Worm (Caenorhabditis elegans) whole organism, L1 larva: Measurements from ENCODE around the gene F59B10.2.

Experiments
- C16A3.4 ChIP-seq: fragments of 150-350 bp; optimal IDR thresholded peaks from 2 replicates; lab custom pipeline; 2014; ENCODE audit warnings: missing biosample characterization, missing genetic modification characterization
- C34B4.2 ChIP-seq: sonication (generic microtip); optimal IDR thresholded peaks from 2 replicates; lab custom pipeline; 2017; ENCODE audit warnings: mild to moderate bottlenecking, missing genetic modification characterization, missing compliant biosample characterization
- Y116A8C.19 ChIP-seq: sonication (generic microtip); optimal IDR thresholded peaks from 2 replicates; lab custom pipeline; 2016; ENCODE audit warnings: missing compliant biosample characterization, missing genetic modification characterization, borderline replicate concordance
- aha-1 ChIP-seq: fragments of 150-350 bp; optimal IDR thresholded peaks from 2 replicates; lab custom pipeline; 2014; ENCODE audit warnings: missing biosample characterization, missing genetic modification characterization
- ama-1 ChIP-seq: fragments of 150-350 bp; optimal IDR thresholded peaks from 2 replicates; lab custom pipeline; 2014
- ceh-8 ChIP-seq: fragments of 200-800 bp; sonication (Bioruptor generic); optimal IDR thresholded peaks from 2 replicates; lab custom pipeline; 2018; ENCODE audit warnings: mild to moderate bottlenecking, missing genetic modification characterization, moderate library complexity, missing compliant biosample characterization
- ceh-90 ChIP-seq: sonication (generic microtip); optimal IDR thresholded peaks from 2 replicates; lab custom pipeline; 2016; ENCODE audit warnings: missing genetic modification characterization, missing compliant biosample characterization
- ces-1 ChIP-seq: fragments of 150-350 bp; optimal IDR thresholded peaks from 2 replicates; lab custom pipeline; 2014; ENCODE audit warnings: missing biosample characterization, missing genetic modification reagents, missing genetic modification characterization
- dsc-1 ChIP-seq: sonication (generic microtip); optimal IDR thresholded peaks from 2 replicates; lab custom pipeline; 2016; ENCODE audit warnings: mild to moderate bottlenecking, missing genetic modification characterization, missing compliant biosample characterization
- efl-1 ChIP-seq, 4 experiments: fragments of 150-350 bp; optimal IDR thresholded peaks in 3 of 4; peaks in 1 of 4; 1 replicate in 1 of 4; 2 replicates in 3 of 4; lab custom pipeline; 2014; ENCODE audit warnings: missing biosample characterization in 2 of 4, missing genetic modification characterization in 2 of 4, missing genetic modification reagents in 2 of 4
- efl-3 ChIP-seq: fragments of 200-800 bp; sonication (Bioruptor generic); optimal IDR thresholded peaks from 2 replicates; lab custom pipeline; 2018; ENCODE audit warnings: mild to moderate bottlenecking, missing genetic modification characterization, missing compliant biosample characterization
- egl-13 ChIP-seq: sonication (generic microtip); optimal IDR thresholded peaks from 2 replicates; lab custom pipeline; 2016; ENCODE audit warnings: missing genotype, missing genetic modification reagents, missing genetic modification characterization, missing compliant biosample characterization
- elt-3 ChIP-seq, 6 experiments: fragments of 150-350 bp in 1 of 6; sonication (generic microtip); optimal IDR thresholded peaks; 2 replicates each; lab custom pipeline; 2017 to 2018; ENCODE audit warnings: missing biosample characterization in 6 of 6, missing genetic modification characterization in 6 of 6, inconsistent platforms in 1 of 6
- ets-5 ChIP-seq: fragments of 200-800 bp; sonication (Bioruptor generic); IDR thresholded peaks from 2 replicates; pipeline ENCODE4 v1.3.6; 2022; ENCODE audit warnings: missing genetic modification characterization, missing compliant biosample characterization
- fkh-10 ChIP-seq: sonication (generic microtip); optimal IDR thresholded peaks from 2 replicates; lab custom pipeline; 2017; ENCODE audit warnings: missing biosample characterization, missing genetic modification reagents, missing genetic modification characterization
- fkh-4 ChIP-seq: sonication (generic microtip); optimal IDR thresholded peaks from 2 replicates; lab custom pipeline; 2016; ENCODE audit warnings: missing compliant biosample characterization, missing genetic modification characterization, borderline replicate concordance
- fkh-8 ChIP-seq: sonication (generic microtip); optimal IDR thresholded peaks from 2 replicates; lab custom pipeline; 2016; ENCODE audit warnings: mild to moderate bottlenecking, missing genetic modification characterization, missing compliant biosample characterization
- fos-1 ChIP-seq: fragments of 150-350 bp; optimal IDR thresholded peaks from 2 replicates; lab custom pipeline; 2014; ENCODE audit warnings: missing biosample characterization, missing genetic modification characterization
- hlh-4 ChIP-seq: sonication (generic microtip); optimal IDR thresholded peaks from 2 replicates; lab custom pipeline; 2016; ENCODE audit warnings: mild to moderate bottlenecking, missing genetic modification characterization, missing compliant biosample characterization
- isw-1 ChIP-seq: fragments of 200-800 bp; sonication (Bioruptor generic); IDR thresholded peaks from 2 replicates; pipeline ENCODE4 v1.3.6; 2022; ENCODE audit warnings: missing genetic modification characterization, missing compliant biosample characterization
- jun-1 ChIP-seq: fragments of 150-350 bp; optimal IDR thresholded peaks from 2 replicates; lab custom pipeline; 2014; ENCODE audit warnings: missing biosample characterization, missing genetic modification reagents, missing genetic modification characterization
- lin-13 ChIP-seq: fragments of 150-350 bp; optimal IDR thresholded peaks from 2 replicates; lab custom pipeline; 2014; ENCODE audit warnings: missing biosample characterization, missing genetic modification reagents, missing genetic modification characterization
- lin-14 ChIP-seq: fragments of 200-800 bp; sonication (Bioruptor generic); optimal IDR thresholded peaks from 2 replicates; lab custom pipeline; 2018; ENCODE audit warnings: mild to moderate bottlenecking, missing genetic modification characterization, moderate library complexity, missing compliant biosample characterization
- lin-15B ChIP-seq: fragments of 150-350 bp; sonication (generic microtip); optimal IDR thresholded peaks from 3 replicates; lab custom pipeline; 2014; ENCODE audit warnings: missing biosample characterization, missing genetic modification characterization
- lin-35 ChIP-seq, 2 experiments: fragments of 150-350 bp; optimal IDR thresholded peaks; 2 replicates each; lab custom pipeline; 2014; ENCODE audit warnings: missing biosample characterization in 2 of 2, missing genetic modification characterization in 2 of 2, missing genetic modification reagents in 2 of 2
- lir-3 ChIP-seq: sonication (generic microtip); optimal IDR thresholded peaks from 2 replicates; lab custom pipeline; 2016; ENCODE audit warnings: mild to moderate bottlenecking, missing genetic modification characterization, moderate library complexity, missing compliant biosample characterization; ENCODE audit not compliant: poor library complexity
- lsy-2 ChIP-seq, 2 experiments: fragments of 150-350 bp; optimal IDR thresholded peaks; 2 replicates each; lab custom pipeline; 2014; ENCODE audit warnings: missing biosample characterization in 2 of 2, missing genetic modification characterization in 2 of 2
- mdl-1 ChIP-seq, 2 experiments: fragments of 150-350 bp; optimal IDR thresholded peaks; 2 replicates each; lab custom pipeline; 2014 to 2017; ENCODE audit warnings: missing biosample characterization in 2 of 2, missing genetic modification characterization in 2 of 2, inconsistent platforms in 1 of 2
- mef-2 ChIP-seq: fragments of 150-350 bp; optimal IDR thresholded peaks from 2 replicates; lab custom pipeline; 2014; ENCODE audit warnings: missing biosample characterization, missing genetic modification characterization
- mep-1 ChIP-seq: fragments of 150-350 bp; optimal IDR thresholded peaks from 2 replicates; lab custom pipeline; 2014; ENCODE audit warnings: missing biosample characterization, missing genetic modification characterization
- nhr-11 ChIP-seq: fragments of 150-350 bp; optimal IDR thresholded peaks from 2 replicates; lab custom pipeline; 2014; ENCODE audit warnings: missing biosample characterization, missing genetic modification characterization
- nhr-19 ChIP-seq: fragments of 200-800 bp; sonication (Bioruptor generic); conservative IDR thresholded peaks from 2 replicates; pipeline ENCODE4 v1.3.6; 2022; ENCODE audit warnings: missing genetic modification characterization, missing compliant biosample characterization
- nhr-20 ChIP-seq: sonication (generic microtip); optimal IDR thresholded peaks from 2 replicates; lab custom pipeline; 2016; ENCODE audit warnings: mild to moderate bottlenecking, missing genetic modification characterization, missing compliant biosample characterization
- nhr-237 ChIP-seq: fragments of 150-350 bp; optimal IDR thresholded peaks from 2 replicates; lab custom pipeline; 2014; ENCODE audit warnings: missing biosample characterization, missing genetic modification characterization
- nhr-47 ChIP-seq: sonication (generic microtip); optimal IDR thresholded peaks from 2 replicates; lab custom pipeline; 2016; ENCODE audit warnings: mild to moderate bottlenecking, missing genetic modification characterization, moderate library complexity, missing compliant biosample characterization
- nhr-71 ChIP-seq: sonication (generic microtip); optimal IDR thresholded peaks from 2 replicates; lab custom pipeline; 2016; ENCODE audit warnings: mild to moderate bottlenecking, missing genetic modification characterization, moderate library complexity, missing compliant biosample characterization
- nhr-77 ChIP-seq: fragments of 150-350 bp; optimal IDR thresholded peaks from 2 replicates; lab custom pipeline; 2014; ENCODE audit warnings: missing biosample characterization, missing genetic modification characterization
- nhr-85 ChIP-seq: sonication (generic microtip); peaks from one replicate; lab custom pipeline; 2016; ENCODE audit warnings: missing genetic modification characterization, inconsistent platforms, missing compliant biosample characterization
- nhr-90 ChIP-seq: sonication (generic microtip); optimal IDR thresholded peaks from 2 replicates; lab custom pipeline; 2016; ENCODE audit warnings: mild to moderate bottlenecking, missing genetic modification characterization, missing compliant biosample characterization; ENCODE audit not compliant: poor library complexity
- rnt-1 ChIP-seq: sonication (generic microtip); optimal IDR thresholded peaks from 2 replicates; lab custom pipeline; 2016; ENCODE audit warnings: mild to moderate bottlenecking, missing genetic modification characterization, moderate library complexity, missing compliant biosample characterization
- skn-1 ChIP-seq: fragments of 150-350 bp; optimal IDR thresholded peaks from 2 replicates; lab custom pipeline; 2014; ENCODE audit warnings: missing biosample characterization, missing genetic modification characterization
- sox-4 ChIP-seq: sonication (generic microtip); optimal IDR thresholded peaks from 2 replicates; lab custom pipeline; 2016; ENCODE audit warnings: missing genetic modification characterization, missing compliant biosample characterization
- swsn-7 ChIP-seq: sonication (generic microtip); optimal IDR thresholded peaks from 2 replicates; lab custom pipeline; 2016; ENCODE audit warnings: missing genetic modification characterization, missing compliant biosample characterization
- tbx-2 ChIP-seq: sonication (generic microtip); optimal IDR thresholded peaks from 2 replicates; lab custom pipeline; 2016; ENCODE audit warnings: missing genetic modification characterization, missing compliant biosample characterization
- unc-130 ChIP-seq: fragments of 150-350 bp; optimal IDR thresholded peaks from 2 replicates; lab custom pipeline; 2017; ENCODE audit warnings: missing biosample characterization, missing genetic modification characterization, inconsistent platforms
- unc-62 ChIP-seq: fragments of 150-350 bp; optimal IDR thresholded peaks from 2 replicates; lab custom pipeline; 2014; ENCODE audit warnings: missing biosample characterization, missing genetic modification reagents, missing genetic modification characterization
- xbp-1 ChIP-seq: sonication (generic microtip); optimal IDR thresholded peaks from 2 replicates; lab custom pipeline; 2016; ENCODE audit warnings: missing genetic modification characterization, missing compliant biosample characterization
- ztf-11 ChIP-seq, 2 experiments: sonication (generic microtip); optimal IDR thresholded peaks; 2 replicates each; lab custom pipeline; 2016 to 2017; ENCODE audit warnings: missing genetic modification characterization in 2 of 2, missing biosample characterization in 1 of 2, missing compliant biosample characterization in 1 of 2
- ztf-4 ChIP-seq: fragments of 150-350 bp; optimal IDR thresholded peaks from 2 replicates; lab custom pipeline; 2014; ENCODE audit warnings: missing biosample characterization, missing genetic modification characterization

F59B10.2 gene

ce11 chrII:10558962-10559415 lies 49.3 kb upstream of the F59B10.2 start (continued):
- TF ChIP-seq fkh-10 (GFP tag; lab: Kevin White, UChicago) (peak; percentile 10), tbx-2 (tag; lab: Kevin White, UChicago) (peak; percentile 86), sox-4 (peak; percentile 70), fos-1 (tag; lab: Kevin White, UChicago) (no peak), lsy-2 (tag; optimal IDR thresholded peaks at IDR 0.05; lab: Kevin White, UChicago) (peak; percentile 67 to 68), fkh-8 (peak; percentile 60), ets-5 (GFP tag; lab: Robert Waterston, UW) (no peak), nhr-20 (tag; lab: Kevin White, UChicago) (peak; percentile 95), efl-3 (GFP tag; lab: Kevin White, UChicago) (peak; percentile 69), lin-13 (GFP tag; lab: Kevin White, UChicago) (peak; percentile 62), dsc-1 (tag; lab: Kevin White, UChicago) (peak; percentile 70), efl-1 (optimal IDR thresholded peaks at IDR 0.05; lab: Kevin White, UChicago) (peak; percentile 44 to 58), efl-1 (GFP tag; optimal IDR thresholded peaks at IDR 0.05 in 1 of 2; lab: Kevin White, UChicago) (peak; percentile 57 to 95), nhr-90 (tag; lab: Kevin White, UChicago) (peak; percentile 79), ces-1 (GFP tag; lab: Kevin White, UChicago) (no peak), xbp-1 (tag; lab: Kevin White, UChicago) (peak; percentile 87), C16A3.4 (tag; lab: Kevin White, UChicago) (peak; percentile 78), ztf-11 (tag; optimal IDR thresholded peaks at IDR 0.05; lab: Kevin White, UChicago) (peak in 1 of 2 experiments; percentile 79), isw-1 (GFP tag; lab: Robert Waterston, UW) (peak; percentile 58), lin-35 (GFP tag; optimal IDR thresholded peaks at IDR 0.05; lab: Kevin White, UChicago) (peak; percentile 66 to 78), ceh-8 (no peak), elt-3 (tag; optimal IDR thresholded peaks at IDR 0.05; lab: Kevin White, UChicago) (peak in 2 of 6 experiments; percentile 45 to 52)

DNA sequence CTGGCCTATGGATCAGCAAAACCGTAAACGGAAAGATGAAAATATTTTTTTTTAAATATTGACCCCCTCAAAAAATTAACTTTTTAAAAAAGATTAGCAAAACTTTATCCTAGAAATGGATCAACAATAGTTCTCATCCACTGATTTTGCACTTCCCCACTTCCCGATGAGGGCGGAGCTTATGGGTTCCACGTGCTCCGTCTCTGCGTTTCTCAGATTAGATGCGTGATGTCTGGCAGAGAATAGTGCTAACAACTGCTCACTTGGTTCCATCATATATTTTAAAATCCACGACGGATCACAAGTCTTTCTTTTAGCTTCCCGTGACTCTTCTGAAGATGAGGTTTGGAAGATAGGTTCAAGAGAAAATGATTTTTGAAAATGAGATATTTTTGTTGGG lies 48.7 kb upstream of the F59B10.2 start:
- TF ChIP-seq lin-13 (GFP tag; lab: Kevin White, UChicago) (no peak), nhr-85 (tag; lab: Kevin White, UChicago) (no peak), nhr-19 (peak; percentile 34; the same call in 1 of the 2 replicates), isw-1 (GFP tag; lab: Robert Waterston, UW) (no peak), skn-1 (tag; lab: Kevin White, UChicago) (no peak), elt-3 (tag; optimal IDR thresholded peaks at IDR 0.05; lab: Kevin White, UChicago) (no peak), unc-62 (GFP tag; lab: Kevin White, UChicago) (no peak), fos-1 (tag; lab: Kevin White, UChicago) (no peak), C34B4.2 (no peak), ztf-4 (tag; lab: Kevin White, UChicago) (peak; percentile 14), Y116A8C.19 (tag; lab: Kevin White, UChicago) (no peak), lin-15B (tag; lab: Kevin White, UChicago) (no peak), aha-1 (no peak), mdl-1 (tag; optimal IDR thresholded peaks at IDR 0.05; lab: Kevin White, UChicago) (peak in 1 of 2 experiments; percentile 87), nhr-237 (tag; lab: Kevin White, UChicago) (no peak), efl-3 (GFP tag; lab: Kevin White, UChicago) (no peak), lin-14 (peak; percentile 61), lir-3 (tag; lab: Kevin White, UChicago) (peak; percentile 45), mef-2 (tag; lab: Kevin White, UChicago) (no peak), efl-1 (optimal IDR thresholded peaks at IDR 0.05; lab: Kevin White, UChicago) (peak in 1 of 2 experiments; percentile 3), efl-1 (GFP tag; optimal IDR thresholded peaks at IDR 0.05 in 1 of 2; lab: Kevin White, UChicago) (peak in 1 of 2 experiments; percentile 89), rnt-1 (peak; percentile 85), dsc-1 (tag; lab: Kevin White, UChicago) (no peak), egl-13 (tag; lab: Kevin White, UChicago) (no peak), fkh-4 (tag; lab: Kevin White, UChicago) (no peak), jun-1 (tag; lab: Kevin White, UChicago) (no peak), nhr-77 (no peak), mep-1 (tag; lab: Kevin White, UChicago) (peak; percentile 18), nhr-71 (tag; lab: Kevin White, UChicago) (peak; percentile 37), nhr-20 (tag; lab: Kevin White, UChicago) (no peak), lsy-2 (tag; optimal IDR thresholded peaks at IDR 0.05; lab: Kevin White, UChicago) (peak; percentile 41 to 43), hlh-4 (no peak), unc-130 (tag; lab: Kevin White, UChicago) (peak; percentile 65), swsn-7 (no peak), nhr-47 (tag; lab: Kevin White, UChicago) (no peak), ceh-90 (tag; lab: Kevin White, UChicago) (no peak), nhr-11 (tag; lab: Kevin White, UChicago) (peak; percentile 1), ama-1 (no peak)
